2 fruit fly cellular contexts compared by ENCODE assay signal in the genomic region with DNA sequence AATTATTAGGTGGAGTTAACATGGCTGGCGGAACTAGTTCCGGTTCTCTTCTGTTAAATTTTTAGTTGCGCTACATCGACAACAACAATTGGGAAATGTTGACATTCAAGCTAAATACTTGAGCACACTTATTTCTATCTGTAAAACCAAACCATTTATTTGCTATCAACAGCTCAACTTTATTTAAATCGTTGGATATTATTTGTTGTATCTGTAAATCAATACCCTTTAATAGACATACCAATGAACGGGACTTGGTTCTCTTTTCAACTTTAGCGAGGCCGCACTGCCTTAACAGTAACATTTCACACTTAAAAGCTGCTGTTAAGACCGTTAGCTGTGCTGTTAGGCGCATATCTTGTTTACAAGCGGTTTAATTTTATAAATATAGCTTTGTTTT.
TF ChIP-seq lines count a peak whose summit lies in the region.

A gene (plus strand): TSS at position 295 of the 400 bp plus-strand sequence.

TF ChIP-seq in whole organism, embryonic, 481 proteins besides CTCF, POLR2A, EP300 and RAD21 (continued from another document and continues in another):
- TF ChIP-seq CG14710 (tag; optimal IDR thresholded peaks at IDR 0.05; lab: Kevin White, UChicago) = peak; percentile 30
- peak; percentile 92 for TF ChIP-seq row (GFP tag; IDR thresholded peaks at IDR 0.05; lab: Robert Waterston, UW)
- no peak for TF ChIP-seq ac (GFP tag; optimal IDR thresholded peaks at IDR 0.05; lab: Kevin White, UChicago)
- TF ChIP-seq CG7372 (GFP tag; IDR thresholded peaks at IDR 0.05; lab: Robert Waterston, UW) = peak; percentile 53; the same call in 1 of the 2 replicates
- peak; percentile 74 for TF ChIP-seq CG2120 (GFP tag; optimal IDR thresholded peaks at IDR 0.05; lab: Kevin White, UChicago)
- TF ChIP-seq slbo (GFP tag; IDR thresholded peaks at IDR 0.05; lab: Robert Waterston, UW) = peak; percentile 72
- TF ChIP-seq Pdp1 (GFP tag; optimal IDR thresholded peaks at IDR 0.05; lab: Kevin White, UChicago) = peak in 1 of 2 experiments; percentile 20
- TF ChIP-seq CG9727 (GFP tag; optimal IDR thresholded peaks at IDR 0.05; lab: Kevin White, UChicago) = peak; percentile 3
- TF ChIP-seq CG7357 (GFP tag; IDR thresholded peaks at IDR 0.05; lab: Robert Waterston, UW) = peak; percentile 32; the same call in 1 of the 3 replicates
- TF ChIP-seq dmrt11E (tag; optimal IDR thresholded peaks at IDR 0.05; lab: Kevin White, UChicago) = peak; percentile 9
- TF ChIP-seq tll (GFP tag; optimal IDR thresholded peaks at IDR 0.05; lab: Kevin White, UChicago) = no peak
- TF ChIP-seq pros (GFP tag; optimal IDR thresholded peaks at IDR 0.05; lab: Kevin White, UChicago) = no peak
- peak; percentile 32; the same call in 1 of the 3 replicates for TF ChIP-seq CG14050 (GFP tag; IDR thresholded peaks at IDR 0.05; lab: Robert Waterston, UW)
- peak; percentile 12 for TF ChIP-seq CG10209 (GFP tag; optimal IDR thresholded peaks at IDR 0.05; lab: Kevin White, UChicago)
- TF ChIP-seq Xbp1 (GFP tag; optimal IDR thresholded peaks at IDR 0.05; lab: Kevin White, UChicago) = peak; percentile 49
- no peak for TF ChIP-seq CG5953 (GFP tag; IDR thresholded peaks at IDR 0.05; lab: Robert Waterston, UW)
- TF ChIP-seq CG13424 (tag; optimal IDR thresholded peaks at IDR 0.05; lab: Kevin White, UChicago) = peak; percentile 67
- TF ChIP-seq zen2 (GFP tag; IDR thresholded peaks at IDR 0.05; lab: Robert Waterston, UW; ENCODE audit: partially characterized antibody) = no peak
- TF ChIP-seq CG2712 (tag; optimal IDR thresholded peaks at IDR 0.05; lab: Kevin White, UChicago) = peak; percentile 42
- peak; percentile 33 for TF ChIP-seq gro (GFP tag; optimal IDR thresholded peaks at IDR 0.05; lab: Kevin White, UChicago)
- TF ChIP-seq HmgZ (tag; optimal IDR thresholded peaks at IDR 0.05; lab: Kevin White, UChicago) = peak; percentile 3
- TF ChIP-seq CG1603 (tag; optimal IDR thresholded peaks at IDR 0.05; lab: Kevin White, UChicago) = peak; percentile 67
- 0 out of 2 replicates have a peak, but pooled peaks have one; percentile 31 for TF ChIP-seq seq (GFP tag; IDR thresholded peaks at IDR 0.05; lab: Robert Waterston, UW)
- TF ChIP-seq Hr78 (GFP tag; optimal IDR thresholded peaks at IDR 0.05; lab: Kevin White, UChicago) = no peak
- TF ChIP-seq CG15269 (tag; optimal IDR thresholded peaks at IDR 0.05; lab: Kevin White, UChicago) = peak; percentile 65
- no peak for TF ChIP-seq btn (GFP tag; optimal IDR thresholded peaks at IDR 0.05; lab: Kevin White, UChicago)
- peak; percentile 30 for TF ChIP-seq CG15696 (tag; optimal IDR thresholded peaks at IDR 0.05; lab: Kevin White, UChicago)
- TF ChIP-seq unc-4 (GFP tag; IDR thresholded peaks at IDR 0.05; lab: Robert Waterston, UW; ENCODE audit: partially characterized antibody) = no peak
- no peak for TF ChIP-seq corto (GFP tag; optimal IDR thresholded peaks at IDR 0.05; lab: Kevin White, UChicago)
- TF ChIP-seq E2f2 (GFP tag; IDR thresholded peaks at IDR 0.05; lab: Robert Waterston, UW) = peak; percentile 35; the same call in 1 of the 2 replicates
- TF ChIP-seq Deaf1 (tag; optimal IDR thresholded peaks at IDR 0.05; lab: Kevin White, UChicago) = no peak
- peak; percentile 25 for TF ChIP-seq Oli (tag; optimal IDR thresholded peaks at IDR 0.05; lab: Kevin White, UChicago)
- TF ChIP-seq CG13296 (GFP tag; optimal IDR thresholded peaks at IDR 0.05; lab: Kevin White, UChicago) = peak; percentile 50
- TF ChIP-seq CG12219 (GFP tag; optimal IDR thresholded peaks at IDR 0.05; lab: Kevin White, UChicago) = peak; percentile 1
- no peak for TF ChIP-seq fru (optimal IDR thresholded peaks at IDR 0.05; lab: Kevin White, UChicago)
- TF ChIP-seq pzg (GFP tag; optimal IDR thresholded peaks at IDR 0.05; lab: Kevin White, UChicago) = peak; percentile 30
- no peak for TF ChIP-seq Poxn (GFP tag; IDR thresholded peaks at IDR 0.05; lab: Robert Waterston, UW)
- TF ChIP-seq CG8290 (GFP tag; optimal IDR thresholded peaks at IDR 0.05; lab: Kevin White, UChicago) = no peak
- TF ChIP-seq CG8290 (tag; optimal IDR thresholded peaks at IDR 0.05; lab: Kevin White, UChicago) = peak in 1 of 2 experiments; percentile 72
- TF ChIP-seq YL-1 (GFP tag; optimal IDR thresholded peaks at IDR 0.05; lab: Kevin White, UChicago) = no peak
- peak; percentile 46 for TF ChIP-seq Meics (GFP tag; optimal IDR thresholded peaks at IDR 0.05; lab: Kevin White, UChicago)
- no peak for TF ChIP-seq pan (optimal IDR thresholded peaks at IDR 0.05; lab: Kevin White, UChicago)
- peak in 1 of 2 experiments; percentile 44 for TF ChIP-seq pan (GFP tag; optimal IDR thresholded peaks at IDR 0.05 in 1 of 2, IDR thresholded peaks at IDR 0.05 in 1 of 2)
- no peak for TF ChIP-seq amos (GFP tag; IDR thresholded peaks at IDR 0.05; lab: Robert Waterston, UW; ENCODE audit: partially characterized antibody)
- TF ChIP-seq Aef1 (GFP tag; IDR thresholded peaks at IDR 0.05; lab: Robert Waterston, UW) = peak; percentile 59; the same call in 2 of the 3 replicates
- TF ChIP-seq scrt (GFP tag; optimal IDR thresholded peaks at IDR 0.05; lab: Kevin White, UChicago) = no peak
- no peak for TF ChIP-seq CG6765 (GFP tag; optimal IDR thresholded peaks at IDR 0.05; lab: Kevin White, UChicago)
- TF ChIP-seq CG15601 (tag; optimal IDR thresholded peaks at IDR 0.05; lab: Kevin White, UChicago) = peak; percentile 13
- no peak for TF ChIP-seq CG4820 (GFP tag; optimal IDR thresholded peaks at IDR 0.05; lab: Kevin White, UChicago)
- no peak for TF ChIP-seq eve (GFP tag; optimal IDR thresholded peaks at IDR 0.05; lab: Kevin White, UChicago)
- peak; percentile 25 for TF ChIP-seq CG34376 (GFP tag; optimal IDR thresholded peaks at IDR 0.05; lab: Kevin White, UChicago)
- peak; percentile 28; the same call in 1 of the 2 replicates for TF ChIP-seq CG6689 (GFP tag; IDR thresholded peaks at IDR 0.05; lab: Robert Waterston, UW)
- TF ChIP-seq CG2116 (GFP tag; optimal IDR thresholded peaks at IDR 0.05; lab: Kevin White, UChicago) = peak; percentile 3
- no peak for TF ChIP-seq CG7556 (GFP tag; optimal IDR thresholded peaks at IDR 0.05; lab: Kevin White, UChicago)
- TF ChIP-seq otp (GFP tag; IDR thresholded peaks at IDR 0.05; lab: Robert Waterston, UW) = no peak
- TF ChIP-seq mirr (GFP tag; optimal IDR thresholded peaks at IDR 0.05; lab: Kevin White, UChicago) = peak; percentile 34
- peak; percentile 19 for TF ChIP-seq CG12744 (GFP tag; optimal IDR thresholded peaks at IDR 0.05; lab: Kevin White, UChicago)
- peak; percentile 30 for TF ChIP-seq NC2β (GFP tag; optimal IDR thresholded peaks at IDR 0.05; lab: Kevin White, UChicago)
- no peak for TF ChIP-seq CG9876 (GFP tag; optimal IDR thresholded peaks at IDR 0.05; lab: Kevin White, UChicago)
- no peak for TF ChIP-seq CG3838 (GFP tag; optimal IDR thresholded peaks at IDR 0.05; lab: Kevin White, UChicago)
- peak; percentile 62; the same call in 1 of the 2 replicates for TF ChIP-seq CG4360 (GFP tag; IDR thresholded peaks at IDR 0.05; lab: Robert Waterston, UW)
- TF ChIP-seq CG13123 (GFP tag; optimal IDR thresholded peaks at IDR 0.05; lab: Kevin White, UChicago) = peak; percentile 20

TF ChIP-seq in whole organism, prepupa, 60 proteins besides CTCF, POLR2A, EP300 and RAD21 (continued from another document):
- no peak for TF ChIP-seq CG8119 (GFP tag; IDR thresholded peaks at IDR 0.05; lab: Robert Waterston, UW)
- TF ChIP-seq CG10631 (GFP tag; optimal IDR thresholded peaks at IDR 0.05; lab: Kevin White, UChicago) = peak; percentile 17
- TF ChIP-seq Eip93F (GFP tag; optimal IDR thresholded peaks at IDR 0.05; lab: Kevin White, UChicago) = no peak
- no peak for TF ChIP-seq fd59A (GFP tag; optimal IDR thresholded peaks at IDR 0.05; lab: Kevin White, UChicago)
- peak; percentile 42 for TF ChIP-seq Eip75B (GFP tag; optimal IDR thresholded peaks at IDR 0.05; lab: Kevin White, UChicago)
- TF ChIP-seq Blimp-1 (GFP tag; optimal IDR thresholded peaks at IDR 0.05; lab: Kevin White, UChicago) = no peak
- peak; percentile 62 for TF ChIP-seq pdm3 (GFP tag; optimal IDR thresholded peaks at IDR 0.05; lab: Kevin White, UChicago)
- no peak for TF ChIP-seq CG6808 (GFP tag; optimal IDR thresholded peaks at IDR 0.05; lab: Kevin White, UChicago)
TF ChIP-seq in whole organism, prepupa: peak in this region for 29.
